Fruit fly (Drosophila melanogaster) whole organism, prepupa: Measurements from ENCODE around the gene CG44477.

Experiments used
- Blimp-1 ChIP-seq: fragments of 200-800 bp; sonication (Bioruptor generic); optimal IDR thresholded peaks from 3 replicates; lab custom pipeline; 2017; ENCODE audit warnings: missing biosample characterization, missing genetic modification characterization, mild to moderate bottlenecking, moderate library complexity, missing genetic modification reagents
- CG10631 ChIP-seq: fragments of 200-800 bp; sonication (Bioruptor generic); optimal IDR thresholded peaks from 2 replicates; lab custom pipeline; 2016; ENCODE audit warnings: missing biosample characterization, missing genetic modification characterization
- CG11762 ChIP-seq: fragments of 200-800 bp; sonication (Bioruptor generic); optimal IDR thresholded peaks from 3 replicates; lab custom pipeline; 2016; ENCODE audit warnings: missing biosample characterization, missing genetic modification characterization; ENCODE audit not compliant: insufficient read depth
- CG16779 ChIP-seq: fragments of 200-800 bp; sonication (Bioruptor generic); optimal IDR thresholded peaks from 3 replicates; lab custom pipeline; 2017; ENCODE audit warnings: missing biosample characterization, mild to moderate bottlenecking, missing genetic modification characterization
- CG32006 ChIP-seq: fragments of 200-800 bp; sonication (Bioruptor generic); optimal IDR thresholded peaks from 3 replicates; lab custom pipeline; 2017; ENCODE audit warnings: missing biosample characterization, mild to moderate bottlenecking, missing genetic modification characterization
- CG3919 ChIP-seq: fragments of 200-800 bp; sonication (Bioruptor generic); optimal IDR thresholded peaks from 3 replicates; lab custom pipeline; 2016; ENCODE audit warnings: missing biosample characterization, missing genetic modification characterization
- CG4318 ChIP-seq: fragments of 200-800 bp; sonication (Bioruptor generic); optimal IDR thresholded peaks from 3 replicates; lab custom pipeline; 2017; ENCODE audit warnings: missing biosample characterization, mild to moderate bottlenecking, missing genetic modification characterization
- CG6163 ChIP-seq: fragments of 200-800 bp; sonication (Bioruptor generic); IDR thresholded peaks from 3 replicates; pipeline ENCODE4 v1.3.6; 2022; ENCODE audit warnings: missing biosample characterization, missing genetic modification characterization
- CG6276 ChIP-seq: fragments of 200-800 bp; sonication (Bioruptor generic); optimal IDR thresholded peaks from 2 replicates; lab custom pipeline; 2017; ENCODE audit warnings: missing biosample characterization, mild to moderate bottlenecking, missing genetic modification characterization
- CG6792 ChIP-seq: fragments of 200-800 bp; sonication (Bioruptor generic); optimal IDR thresholded peaks from 3 replicates; lab custom pipeline; 2016; ENCODE audit warnings: missing biosample characterization, missing genetic modification characterization
- CG6854 ChIP-seq: fragments of 200-800 bp; sonication (Bioruptor generic); optimal IDR thresholded peaks from 2 replicates; lab custom pipeline; 2017; ENCODE audit warnings: missing biosample characterization, mild to moderate bottlenecking, missing genetic modification characterization
- CG8632 ChIP-seq: fragments of 200-800 bp; sonication (Bioruptor generic); optimal IDR thresholded peaks from 3 replicates; lab custom pipeline; 2016; ENCODE audit warnings: missing biosample characterization, missing genetic modification characterization
- CG9139 ChIP-seq: fragments of 200-800 bp; sonication (Bioruptor generic); optimal IDR thresholded peaks from 3 replicates; lab custom pipeline; 2017; ENCODE audit warnings: missing biosample characterization, mild to moderate bottlenecking, missing genetic modification characterization
- Eip75B ChIP-seq: fragments of 200-800 bp; sonication (Bioruptor generic); optimal IDR thresholded peaks from 3 replicates; lab custom pipeline; 2016; ENCODE audit warnings: missing biosample characterization, missing genetic modification characterization
- Eip78C ChIP-seq: fragments of 200-800 bp; sonication (Bioruptor generic); peaks from one replicate; lab custom pipeline; 2016; ENCODE audit warnings: missing biosample characterization, missing genetic modification characterization
- Ets21C ChIP-seq: fragments of 200-800 bp; sonication (Bioruptor generic); optimal IDR thresholded peaks from 3 replicates; lab custom pipeline; 2016; ENCODE audit warnings: missing biosample characterization, missing genetic modification characterization
- Hr39 ChIP-seq: fragments of 200-800 bp; sonication (Bioruptor generic); optimal IDR thresholded peaks from 2 replicates; lab custom pipeline; 2016; ENCODE audit warnings: missing biosample characterization, missing genetic modification characterization
- Hr4 ChIP-seq: fragments of 200-800 bp; sonication (Bioruptor generic); optimal IDR thresholded peaks from 3 replicates; lab custom pipeline; 2016; ENCODE audit warnings: missing biosample characterization, missing genetic modification characterization
- Lpt ChIP-seq: fragments of 200-800 bp; sonication (Bioruptor generic); optimal IDR thresholded peaks from 3 replicates; lab custom pipeline; 2016; ENCODE audit warnings: missing biosample characterization, missing genetic modification characterization
- Sox15 ChIP-seq: fragments of 200-800 bp; sonication (Bioruptor generic); optimal IDR thresholded peaks from 3 replicates; lab custom pipeline; 2016; ENCODE audit warnings: missing biosample characterization, missing genetic modification characterization
- acj6 ChIP-seq: fragments of 200-800 bp; sonication (Bioruptor generic); optimal IDR thresholded peaks from 3 replicates; lab custom pipeline; 2016; ENCODE audit warnings: missing biosample characterization, missing genetic modification characterization
- cyc ChIP-seq: fragments of 200-800 bp; sonication (Bioruptor generic); optimal IDR thresholded peaks from 3 replicates; lab custom pipeline; 2016; ENCODE audit warnings: missing biosample characterization, missing genetic modification characterization
- dsx ChIP-seq: fragments of 200-800 bp; optimal IDR thresholded peaks from 3 replicates; lab custom pipeline; 2019; ENCODE audit warnings: missing biosample characterization, mild to moderate bottlenecking, missing genetic modification characterization, moderate library complexity; ENCODE audit not compliant: poor library complexity, severe bottlenecking
- eg ChIP-seq: fragments of 200-800 bp; sonication (Bioruptor generic); IDR thresholded peaks from 3 replicates; pipeline ENCODE4 v1.3.6; 2022; ENCODE audit warnings: missing biosample characterization, missing genetic modification characterization
- lz ChIP-seq: fragments of 200-800 bp; sonication (Bioruptor generic); optimal IDR thresholded peaks from 3 replicates; lab custom pipeline; 2016; ENCODE audit warnings: missing biosample characterization, missing genetic modification characterization
- pdm3 ChIP-seq: fragments of 200-800 bp; sonication (Bioruptor generic); optimal IDR thresholded peaks from 3 replicates; lab custom pipeline; 2016; ENCODE audit warnings: missing biosample characterization, missing genetic modification characterization
- spab ChIP-seq: fragments of 200-800 bp; sonication (Bioruptor generic); optimal IDR thresholded peaks from 2 replicates; lab custom pipeline; 2017; ENCODE audit warnings: missing biosample characterization, mild to moderate bottlenecking, missing genetic modification characterization, missing genetic modification reagents
- ss ChIP-seq, 2 experiments: fragments of 200-800 bp; sonication (Bioruptor generic); optimal IDR thresholded peaks; 2 replicates in 1 of 2; 3 replicates in 1 of 2; lab custom pipeline; 2017 to 2018; ENCODE audit warnings: mild to moderate bottlenecking in 2 of 2, missing biosample characterization in 2 of 2, missing genetic modification characterization in 2 of 2, moderate library complexity in 1 of 2
- topi ChIP-seq: fragments of 200-800 bp; sonication (Bioruptor generic); optimal IDR thresholded peaks from 3 replicates; lab custom pipeline; 2016; ENCODE audit warnings: missing biosample characterization, missing genetic modification characterization
- vri ChIP-seq: fragments of 200-800 bp; sonication (Bioruptor generic); optimal IDR thresholded peaks from 3 replicates; lab custom pipeline; 2016; ENCODE audit warnings: missing biosample characterization, mild to moderate bottlenecking, missing genetic modification characterization

The CG44477 gene

DNA sequence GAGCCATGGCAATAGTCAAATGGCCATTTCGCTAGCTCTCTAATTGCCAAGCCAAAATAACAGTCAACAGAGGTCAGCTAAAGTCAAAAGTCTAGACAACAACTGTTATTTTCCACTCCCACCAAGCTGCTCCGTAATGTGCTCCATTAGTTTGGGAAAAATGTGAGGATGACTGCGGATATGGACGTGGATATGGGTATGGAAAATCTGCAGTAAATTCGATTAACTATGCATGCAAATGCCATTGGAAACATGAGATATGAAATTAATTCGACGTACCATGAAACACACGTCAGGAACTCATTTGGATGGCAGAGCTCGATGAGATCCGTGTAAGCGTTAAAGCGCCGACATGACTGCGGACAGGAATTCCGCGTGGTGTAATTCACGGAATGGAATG lies at the start of gene CG44477:
Gene CG44477, plus strand, starts transcription at position 301 of the 400 bp plus-strand sequence.
- TF ChIP-seq CG8632 (no peak), topi (GFP tag; lab: Kevin White, UChicago) (no peak), Hr39 (GFP tag; lab: Kevin White, UChicago) (no peak), Ets21C (GFP tag; lab: Kevin White, UChicago) (no peak), vri (GFP tag; lab: Kevin White, UChicago) (no peak), acj6 (GFP tag; lab: Kevin White, UChicago) (no peak)

DNA sequence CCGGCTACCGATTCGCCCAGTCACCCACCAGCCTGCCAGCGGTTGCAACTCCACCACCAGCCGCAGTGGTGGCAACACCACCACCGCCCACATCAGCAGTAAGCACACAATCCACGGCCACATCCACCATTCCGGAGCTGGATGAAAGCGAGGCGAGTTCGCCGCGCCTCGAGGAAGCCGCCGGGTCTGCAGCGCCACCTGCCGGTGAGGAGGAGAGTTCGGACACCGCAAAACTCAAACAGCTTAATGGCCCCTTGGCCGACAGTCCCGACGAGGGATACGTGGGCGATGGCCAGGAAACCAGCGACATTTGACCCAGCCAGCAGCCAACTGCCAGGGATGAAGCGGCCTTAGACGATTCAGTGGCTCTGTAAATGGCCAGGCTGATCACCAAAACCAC lies 38.9 kb upstream of the CG44477 start:
- TF ChIP-seq Eip75B (GFP tag; lab: Kevin White, UChicago) (no peak), spab (GFP tag; lab: Kevin White, UChicago) (no peak), CG4318 (GFP tag; lab: Kevin White, UChicago) (no peak)

DNA sequence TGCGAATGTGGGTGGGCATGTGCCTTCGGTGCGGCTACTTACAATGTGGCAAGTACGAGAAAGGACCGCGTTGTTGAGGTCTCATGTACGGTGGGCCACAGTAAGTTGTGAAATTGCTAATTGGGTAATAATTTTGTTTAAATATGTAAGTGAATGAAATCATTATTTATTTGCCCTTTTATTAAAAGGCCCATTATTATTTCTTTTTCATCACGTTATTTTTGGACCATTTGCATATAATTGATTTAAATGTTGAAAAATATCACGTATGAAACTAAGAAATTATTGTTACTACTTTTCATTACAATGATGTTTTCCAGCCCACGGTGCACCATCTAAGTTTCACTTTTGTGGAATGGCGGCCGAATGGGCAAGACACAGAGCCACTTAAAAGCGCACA lies 34.8 kb upstream of the CG44477 start:
- TF ChIP-seq CG4318 (GFP tag; lab: Kevin White, UChicago) (no peak), CG32006 (GFP tag; lab: Kevin White, UChicago) (peak; percentile 11), Eip78C (GFP tag; lab: Kevin White, UChicago) (peak; percentile 62)

DNA sequence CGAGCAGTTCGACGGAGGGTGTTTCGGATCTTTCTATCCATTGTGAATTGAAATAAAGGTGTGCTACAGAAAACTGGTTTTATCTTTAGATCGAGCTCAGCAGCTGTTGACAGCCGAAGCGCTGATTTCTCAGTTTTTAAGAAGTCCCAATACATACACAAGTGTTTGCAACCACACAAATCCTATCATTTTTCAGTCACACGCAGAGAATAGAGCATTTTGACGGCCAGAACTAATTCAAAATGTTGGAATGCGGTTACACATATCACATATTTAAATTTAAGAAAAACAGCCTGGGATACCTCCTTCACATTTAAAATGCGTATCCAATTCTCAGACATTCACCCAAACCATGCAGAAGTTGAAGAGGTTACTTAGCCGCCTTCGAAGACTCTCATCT lies 14.3 kb upstream of the CG44477 start, which contains the start of gene CG6614:
Gene CG6614, minus strand, starts transcription at position 101 of the 400 bp plus-strand sequence.
- TF ChIP-seq CG6163 = no peak
- no peak for TF ChIP-seq Lpt (GFP tag; lab: Kevin White, UChicago)
- TF ChIP-seq CG10631 (GFP tag; lab: Kevin White, UChicago) = no peak
- no peak for TF ChIP-seq cyc (GFP tag; lab: Kevin White, UChicago)
- TF ChIP-seq CG6854 (GFP tag; lab: Kevin White, UChicago) = no peak
- no peak for TF ChIP-seq Sox15 (GFP tag; lab: Kevin White, UChicago)
- TF ChIP-seq spab (GFP tag; lab: Kevin White, UChicago) = no peak
- TF ChIP-seq CG6276 = no peak
- TF ChIP-seq Hr4 (GFP tag; lab: Kevin White, UChicago) = no peak
- TF ChIP-seq, all 60 proteins: peak for 0

DNA sequence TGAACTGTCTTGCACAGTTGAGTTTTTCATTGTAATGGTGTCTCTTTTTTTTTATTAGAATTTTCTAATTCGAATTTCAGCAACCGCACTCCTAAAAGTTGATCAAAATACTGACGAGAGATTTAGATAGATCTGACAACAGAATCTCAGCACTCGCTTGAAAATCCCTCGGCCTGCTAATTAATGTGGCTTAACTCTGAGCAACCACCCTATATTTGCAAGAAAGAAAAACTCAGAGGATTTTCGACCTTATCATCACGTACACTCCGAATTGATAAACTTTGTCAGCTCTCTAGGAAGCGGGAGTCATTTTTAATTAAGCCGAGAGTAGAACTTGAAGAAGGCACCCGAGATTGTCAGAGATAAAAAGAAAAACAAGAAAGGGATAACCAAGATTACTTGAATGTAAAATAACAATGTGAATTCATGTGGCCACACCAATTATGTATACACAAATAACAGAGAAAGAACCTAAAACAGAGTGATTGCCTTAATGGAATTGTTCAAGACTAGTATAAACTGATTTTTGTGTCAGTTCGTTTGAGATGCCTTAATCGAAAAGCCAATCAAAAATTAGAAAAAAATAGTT lies 11.1 kb upstream of the CG44477 start, which contains the start of the genes CG12307 and CG4983:
Gene CG12307, minus strand, starts transcription at position 101 of the 589 bp plus-strand sequence.
Gene CG4983, plus strand, starts transcription at position 539 of the 589 bp plus-strand sequence.
- TF ChIP-seq CG16779 = no peak
- no peak for TF ChIP-seq vri (GFP tag; lab: Kevin White, UChicago)
- TF ChIP-seq, all 60 proteins: peak for 0

DNA sequence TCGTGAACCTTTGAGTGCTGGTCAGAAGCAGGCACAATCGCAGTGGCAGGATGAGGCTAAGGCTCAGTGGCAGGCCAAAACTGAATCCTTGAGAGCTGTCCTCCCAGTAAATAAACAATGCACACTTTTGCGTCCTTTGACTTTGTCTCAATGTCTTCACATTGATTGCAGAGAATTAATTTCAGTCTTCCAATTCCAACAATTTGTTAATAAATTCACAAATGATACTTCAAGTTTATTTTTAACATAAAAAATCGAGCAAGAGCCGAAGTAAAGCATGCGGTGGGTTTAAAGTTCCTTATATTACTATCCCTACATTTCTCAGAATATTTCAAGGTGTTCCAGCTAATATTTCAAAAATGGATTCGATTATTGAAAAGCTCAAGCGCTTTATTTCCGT lies 5.9 kb upstream of the CG44477 start, which contains the start of gene CG43167:
Gene CG43167, plus strand, starts transcription at position 301 of the 400 bp plus-strand sequence.
- TF ChIP-seq eg (no peak), pdm3 (GFP tag; lab: Kevin White, UChicago) (no peak), Eip75B (GFP tag; lab: Kevin White, UChicago) (no peak), dsx (GFP tag; lab: Kevin White, UChicago) (no peak), vri (GFP tag; lab: Kevin White, UChicago) (no peak), Blimp-1 (GFP tag; lab: Kevin White, UChicago) (no peak), ss (GFP tag; optimal IDR thresholded peaks at IDR 0.05; lab: Kevin White, UChicago) (no peak), CG3919 (GFP tag; lab: Kevin White, UChicago) (no peak), acj6 (GFP tag; lab: Kevin White, UChicago) (no peak), CG6792 (GFP tag; lab: Kevin White, UChicago) (no peak), lz (GFP tag; lab: Kevin White, UChicago) (no peak), CG11762 (no peak), CG32006 (GFP tag; lab: Kevin White, UChicago) (no peak), Hr4 (GFP tag; lab: Kevin White, UChicago) (no peak), CG9139 (GFP tag; lab: Kevin White, UChicago) (no peak)
